Worm (Caenorhabditis elegans): ENCODE data around the gene nhr-197.

ce11 chrV:15698099-15698498 is 10.3 kb downstream of the nhr-197 start, which contains the start of gene srx-29:
- TF ChIP-seq lin-13 (GFP tag; optimal IDR thresholded peaks at IDR 0.05): no peak
- TF ChIP-seq snpc-4 (tag; optimal IDR thresholded peaks at IDR 0.05): no peak
- TF ChIP-seq pqm-1 (tag; optimal IDR thresholded peaks at IDR 0.05): no peak
- TF ChIP-seq lin-38 (GFP tag; IDR thresholded peaks at IDR 0.05): no peak
- TF ChIP-seq aha-1 (tag): no peak
- no peak for TF ChIP-seq nhr-11 (tag; optimal IDR thresholded peaks at IDR 0.05)
- TF ChIP-seq lin-15B (tag; optimal IDR thresholded peaks at IDR 0.05): no peak
- no peak for TF ChIP-seq aly-2 (tag; optimal IDR thresholded peaks at IDR 0.05)
- TF ChIP-seq unc-39 (tag; optimal IDR thresholded peaks at IDR 0.05): no peak
- no peak for TF ChIP-seq daf-12 (tag; optimal IDR thresholded peaks at IDR 0.05)
- TF ChIP-seq pha-4 (GFP tag; IDR thresholded peaks at IDR 0.05): no peak
- no peak for TF ChIP-seq pha-4 (tag; optimal IDR thresholded peaks at IDR 0.05)
- no peak for TF ChIP-seq ztf-7 (tag; optimal IDR thresholded peaks at IDR 0.05)
